Fruit fly (Drosophila melanogaster) whole organism, embryonic: ENCODE data around the gene kek4.

ENCODE experiments used
- Abd-B ChIP-seq: fragments of 200-800 bp; sonication (Bioruptor generic); optimal IDR thresholded peaks from 2 replicates; lab custom pipeline; 2018; ENCODE audit warnings: missing biosample characterization, mild to moderate bottlenecking, missing genetic modification characterization, moderate library complexity
- CG11247 ChIP-seq: fragments of 200-800 bp; sonication (Bioruptor generic); IDR thresholded peaks from 2 replicates; pipeline ENCODE4 v1.3.6; 2022; ENCODE audit warnings: missing biosample characterization, missing genetic modification characterization
- CG12219 ChIP-seq: fragments of 200-800 bp; sonication (Bioruptor generic); optimal IDR thresholded peaks from 3 replicates; lab custom pipeline; 2018; ENCODE audit warnings: missing biosample characterization, mild to moderate bottlenecking, missing genetic modification characterization
- CG12769 ChIP-seq: fragments of 200-800 bp; sonication (Bioruptor generic); optimal IDR thresholded peaks from 2 replicates; lab custom pipeline; 2019; ENCODE audit warnings: missing biosample characterization, mild to moderate bottlenecking, missing genetic modification characterization, moderate library complexity
- CG13287 ChIP-seq: fragments of 200-800 bp; sonication (Bioruptor generic); IDR thresholded peaks from 2 replicates; pipeline ENCODE4 v1.3.6; 2022; ENCODE audit warnings: missing biosample characterization, missing genetic modification characterization; ENCODE audit not compliant: partially characterized antibody
- CG14050 ChIP-seq: fragments of 200-800 bp; sonication (Bioruptor generic); IDR thresholded peaks from 3 replicates; pipeline ENCODE4 v1.3.6; 2022; ENCODE audit warnings: missing biosample characterization, missing genetic modification characterization
- CG17186 ChIP-seq: fragments of 200-800 bp; sonication (Bioruptor generic); optimal IDR thresholded peaks from 3 replicates; lab custom pipeline; 2017; ENCODE audit warnings: missing biosample characterization, missing genetic modification reagents, missing genetic modification characterization
- CG17802 ChIP-seq: fragments of 200-800 bp; sonication (Bioruptor generic); optimal IDR thresholded peaks from 2 replicates; lab custom pipeline; 2018; ENCODE audit warnings: missing biosample characterization, mild to moderate bottlenecking, missing genetic modification characterization, moderate library complexity
- CG17829 ChIP-seq: fragments of 200-800 bp; optimal IDR thresholded peaks from 2 replicates; lab custom pipeline; 2019; ENCODE audit warnings: missing biosample characterization, mild to moderate bottlenecking, missing genetic modification characterization, moderate library complexity
- CG18476 ChIP-seq: fragments of 200-800 bp; sonication (Bioruptor generic); optimal IDR thresholded peaks from 2 replicates; lab custom pipeline; 2016; ENCODE audit warnings: missing biosample characterization, mild to moderate bottlenecking, missing genetic modification characterization
- CG2875 ChIP-seq: fragments of 200-800 bp; sonication (Bioruptor generic); optimal IDR thresholded peaks from 2 replicates; lab custom pipeline; 2017; ENCODE audit warnings: missing biosample characterization, mild to moderate bottlenecking, missing genetic modification characterization, missing genetic modification reagents
- CG32772 ChIP-seq: fragments of 200-800 bp; sonication (Bioruptor generic); IDR thresholded peaks from 2 replicates; pipeline ENCODE4 v1.3.6; 2022; ENCODE audit warnings: missing biosample characterization, missing genetic modification characterization
- CG4328 ChIP-seq: fragments of 200-800 bp; sonication (Bioruptor generic); optimal IDR thresholded peaks from 3 replicates; lab custom pipeline; 2017; ENCODE audit warnings: missing biosample characterization, missing genetic modification reagents, missing genetic modification characterization
- CG4360 ChIP-seq: fragments of 200-800 bp; sonication (Bioruptor generic); IDR thresholded peaks from 2 replicates; pipeline ENCODE4 v1.3.6; 2022; ENCODE audit warnings: missing biosample characterization, missing genetic modification characterization
- CG4730 ChIP-seq: fragments of 200-800 bp; sonication (Bioruptor generic); IDR thresholded peaks from 2 replicates; pipeline ENCODE4 v1.3.6; 2022; ENCODE audit warnings: missing biosample characterization, missing genetic modification characterization
- CG8944 ChIP-seq: fragments of 200-800 bp; sonication (Bioruptor generic); optimal IDR thresholded peaks from 3 replicates; lab custom pipeline; 2016; ENCODE audit warnings: missing biosample characterization, missing genetic modification characterization
- Drgx ChIP-seq: fragments of 200-800 bp; sonication (Bioruptor generic); IDR thresholded peaks from 2 replicates; pipeline ENCODE4 v1.3.6; 2022; ENCODE audit warnings: missing biosample characterization, missing genetic modification characterization
- Fer3 ChIP-seq: fragments of 200-800 bp; sonication (Bioruptor generic); optimal IDR thresholded peaks from 2 replicates; lab custom pipeline; 2018; ENCODE audit warnings: missing biosample characterization, mild to moderate bottlenecking, missing genetic modification characterization, moderate library complexity
- HmgZ ChIP-seq: fragments of 200-800 bp; sonication (Bioruptor generic); optimal IDR thresholded peaks from 2 replicates; lab custom pipeline; 2018; ENCODE audit warnings: missing biosample characterization, mild to moderate bottlenecking, missing genetic modification characterization
- Hr78 ChIP-seq, 2 experiments: fragments of 200-800 bp in 1 of 2; fragments of >200 bp in 1 of 2; sonication (Bioruptor generic) in 1 of 2; optimal IDR thresholded peaks; 2 replicates each; lab custom pipeline; 2017 to 2019; ENCODE audit warnings: missing biosample characterization in 2 of 2, missing genetic modification characterization in 2 of 2, mild to moderate bottlenecking in 1 of 2, moderate library complexity in 1 of 2
- Sox100B ChIP-seq: fragments of 200-800 bp; sonication (Bioruptor generic); optimal IDR thresholded peaks from 3 replicates; lab custom pipeline; 2018; ENCODE audit warnings: missing biosample characterization, mild to moderate bottlenecking, missing genetic modification characterization
- Stat92E ChIP-seq, 3 experiments: fragments of >200 bp in 2 of 3; fragments of 200-800 bp in 1 of 3; sonication (Bioruptor generic) in 1 of 3; optimal IDR thresholded peaks; 2 replicates each; lab custom pipeline; 2017 to 2019; ENCODE audit warnings: missing biosample characterization in 3 of 3, missing genetic modification characterization in 3 of 3, mild to moderate bottlenecking in 1 of 3, moderate library complexity in 1 of 3
- Trl ChIP-seq, 3 experiments: fragments of >200 bp in 2 of 3; fragments of 200-800 bp in 1 of 3; sonication (Bioruptor generic) in 1 of 3; optimal IDR thresholded peaks; 2 replicates in 1 of 3; 3 replicates in 2 of 3; lab custom pipeline; 2016 to 2017; ENCODE audit warnings: missing biosample characterization in 1 of 3, missing genetic modification characterization in 1 of 3
- az2 ChIP-seq: fragments of 200-800 bp; sonication (Bioruptor generic); optimal IDR thresholded peaks from 3 replicates; lab custom pipeline; 2016; ENCODE audit warnings: missing biosample characterization, missing genetic modification characterization
- bowl ChIP-seq: fragments of 200-800 bp; sonication (Bioruptor generic); IDR thresholded peaks from 2 replicates; pipeline ENCODE4 v1.3.6; 2022; ENCODE audit warnings: missing biosample characterization, missing genetic modification characterization
- chinmo ChIP-seq: fragments of 200-800 bp; sonication (Bioruptor generic); IDR thresholded peaks from 4 replicates; pipeline ENCODE4 v1.3.6; 2022; ENCODE audit warnings: missing biosample characterization, missing genetic modification characterization; ENCODE audit not compliant: partially characterized antibody
- ci ChIP-seq: fragments of 200-800 bp; sonication (Bioruptor generic); IDR thresholded peaks from 3 replicates; pipeline ENCODE4 v1.3.6; 2022; ENCODE audit warnings: missing biosample characterization, missing genetic modification characterization
- crp ChIP-seq, 2 experiments: fragments of 200-800 bp; sonication (Bioruptor generic); optimal IDR thresholded peaks; 2 replicates in 1 of 2; 3 replicates in 1 of 2; lab custom pipeline; 2017; ENCODE audit warnings: missing biosample characterization in 2 of 2, missing genetic modification characterization in 2 of 2, mild to moderate bottlenecking in 1 of 2, moderate library complexity in 1 of 2
- dm ChIP-seq: fragments of 200-800 bp; sonication (Bioruptor generic); optimal IDR thresholded peaks from 3 replicates; lab custom pipeline; 2016; ENCODE audit warnings: missing biosample characterization, missing genetic modification characterization
- fd96Cb ChIP-seq: fragments of 200-800 bp; sonication (Bioruptor generic); optimal IDR thresholded peaks from 2 replicates; lab custom pipeline; 2018; ENCODE audit warnings: missing biosample characterization, mild to moderate bottlenecking, missing genetic modification characterization, moderate library complexity
- fru ChIP-seq: fragments of >200 bp; optimal IDR thresholded peaks from 2 replicates; lab custom pipeline; 2017
- ftz-f1 ChIP-seq: fragments of 200-800 bp; sonication (Bioruptor generic); optimal IDR thresholded peaks from 2 replicates; lab custom pipeline; 2016; ENCODE audit warnings: missing biosample characterization, missing genetic modification characterization
- jigr1 ChIP-seq: fragments of 200-800 bp; sonication (Bioruptor generic); IDR thresholded peaks from 3 replicates; pipeline ENCODE4 v1.3.6; 2022; ENCODE audit warnings: missing biosample characterization, missing genetic modification characterization
- kay ChIP-seq: fragments of 200-800 bp; sonication (Bioruptor generic); optimal IDR thresholded peaks from 2 replicates; lab custom pipeline; 2016; ENCODE audit warnings: missing biosample characterization, missing genetic modification characterization
- luna ChIP-seq: fragments of 200-800 bp; sonication (Bioruptor generic); optimal IDR thresholded peaks from 2 replicates; lab custom pipeline; 2016; ENCODE audit warnings: missing biosample characterization, missing genetic modification characterization
- nom ChIP-seq: fragments of 200-800 bp; sonication (Bioruptor generic); optimal IDR thresholded peaks from 2 replicates; lab custom pipeline; 2017; ENCODE audit warnings: missing biosample characterization, missing genetic modification characterization, mild to moderate bottlenecking, moderate library complexity, missing genetic modification reagents
- odd ChIP-seq: fragments of 200-800 bp; sonication (Bioruptor generic); optimal IDR thresholded peaks from 2 replicates; lab custom pipeline; 2017; ENCODE audit warnings: missing biosample characterization, mild to moderate bottlenecking, missing genetic modification characterization
- p53 ChIP-seq: fragments of 200-800 bp; sonication (Bioruptor generic); optimal IDR thresholded peaks from 2 replicates; lab custom pipeline; 2016; ENCODE audit warnings: missing biosample characterization, missing genetic modification characterization
- pho ChIP-seq: fragments of 200-800 bp; sonication (Bioruptor generic); optimal IDR thresholded peaks from 2 replicates; lab custom pipeline; 2016; ENCODE audit warnings: missing biosample characterization, missing genetic modification characterization
- phol ChIP-seq: fragments of 200-800 bp; sonication (Bioruptor generic); optimal IDR thresholded peaks from 3 replicates; lab custom pipeline; 2018; ENCODE audit warnings: missing biosample characterization, mild to moderate bottlenecking, missing genetic modification characterization, moderate library complexity
- schlank ChIP-seq: fragments of 200-800 bp; sonication (Bioruptor generic); optimal IDR thresholded peaks from 2 replicates; lab custom pipeline; 2018; ENCODE audit warnings: missing biosample characterization, mild to moderate bottlenecking, missing genetic modification characterization
- sqz ChIP-seq: fragments of 200-800 bp; sonication (Bioruptor generic); optimal IDR thresholded peaks from 3 replicates; lab custom pipeline; 2018; ENCODE audit warnings: missing biosample characterization, mild to moderate bottlenecking, missing genetic modification characterization
- trh ChIP-seq: fragments of 200-800 bp; sonication (Bioruptor generic); optimal IDR thresholded peaks from 2 replicates; lab custom pipeline; 2016; ENCODE audit warnings: missing biosample characterization, missing genetic modification characterization
- ttk ChIP-seq: fragments of 200-800 bp; sonication (Bioruptor generic); IDR thresholded peaks from 2 replicates; pipeline ENCODE4 v2.1.2; 2022; ENCODE audit warnings: missing biosample characterization, missing genetic modification characterization
- unc-4 ChIP-seq: fragments of 200-800 bp; sonication (Bioruptor generic); IDR thresholded peaks from 2 replicates; pipeline ENCODE4 v1.3.6; 2022; ENCODE audit warnings: missing biosample characterization, missing genetic modification characterization; ENCODE audit not compliant: partially characterized antibody
- vfl ChIP-seq: fragments of 200-800 bp; sonication (Bioruptor generic); optimal IDR thresholded peaks from 2 replicates; lab custom pipeline; 2016; ENCODE audit warnings: missing biosample characterization, missing genetic modification characterization
- vnd ChIP-seq: fragments of 200-800 bp; sonication (Bioruptor generic); IDR thresholded peaks from 3 replicates; pipeline ENCODE4 v1.3.6; 2022; ENCODE audit warnings: missing biosample characterization, missing genetic modification characterization; ENCODE audit not compliant: partially characterized antibody
- yki ChIP-seq: fragments of >200 bp; optimal IDR thresholded peaks from 3 replicates; lab custom pipeline; 2018

kek4 gene

DNA sequence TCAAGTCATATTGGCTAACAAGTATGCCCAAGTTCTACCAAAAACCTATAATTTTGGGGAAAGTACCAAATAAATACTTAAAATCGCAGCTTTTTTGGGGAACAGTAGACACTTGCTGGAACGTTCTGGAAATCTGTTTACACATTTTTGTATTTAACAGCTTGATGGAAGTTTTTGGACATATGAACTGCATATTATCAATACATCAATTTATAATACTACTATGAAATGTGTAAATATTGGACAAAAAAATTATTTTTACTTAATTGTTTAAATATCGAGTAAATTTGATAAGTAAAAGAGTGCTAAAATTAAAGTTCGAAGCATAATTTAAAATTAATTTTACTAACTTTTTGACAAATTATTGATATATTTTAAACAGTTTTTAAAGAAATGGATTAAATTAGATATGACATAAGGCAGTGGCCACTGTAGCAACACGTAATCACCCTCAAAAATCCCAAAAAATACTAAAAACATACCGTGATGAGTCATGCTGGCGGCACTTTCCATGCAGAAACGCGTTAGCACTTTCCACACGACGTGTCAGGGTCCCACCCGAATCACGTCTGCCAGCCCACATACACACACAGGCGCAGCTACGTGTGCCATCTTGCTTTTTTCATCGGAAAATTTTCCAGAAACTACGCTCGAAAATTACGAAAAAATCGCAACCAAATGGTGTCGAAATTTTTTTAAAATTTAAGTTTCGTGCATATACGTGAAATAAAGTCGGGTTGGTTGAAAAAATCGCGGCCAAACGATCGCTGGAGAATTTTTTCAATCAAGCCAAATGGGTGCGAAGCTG is 50.0 kb downstream of the kek4 start, which contains the start of gene Sirt1 (continued):
- TF ChIP-seq pho (GFP tag; lab: Kevin White, UChicago) = peak; percentile 52
- TF ChIP-seq CG14050 = 0 out of 3 replicates have a peak, but pooled peaks have one; percentile 47
- TF ChIP-seq Fer3 (tag; lab: Kevin White, UChicago) = peak; percentile 78
- no peak; the same call in 3 of the 4 replicates for TF ChIP-seq chinmo (GFP tag; lab: Robert Waterston, UW)
- TF ChIP-seq bowl (GFP tag; lab: Robert Waterston, UW) = no peak
- TF ChIP-seq az2 (GFP tag; lab: Kevin White, UChicago) = peak; percentile 92
- peak; percentile 64 for TF ChIP-seq ttk
- TF ChIP-seq CG18476 = peak; percentile 55
- peak; percentile 34 for TF ChIP-seq HmgZ (tag; lab: Kevin White, UChicago)
- peak; percentile 80 for TF ChIP-seq odd (GFP tag; lab: Kevin White, UChicago)
- peak; percentile 10 for TF ChIP-seq vfl (GFP tag; lab: Kevin White, UChicago)
- TF ChIP-seq CG13287 = no peak
- peak; percentile 58 for TF ChIP-seq CG8944
- peak; percentile 88 for TF ChIP-seq CG17829 (tag; lab: Kevin White, UChicago)
- TF ChIP-seq Abd-B (GFP tag; lab: Kevin White, UChicago) = peak; percentile 92
- TF ChIP-seq trh (GFP tag; lab: Kevin White, UChicago) = peak; percentile 57
- peak; percentile 75; the same call in 1 of the 2 replicates for TF ChIP-seq CG32772 (GFP tag; lab: Robert Waterston, UW)
- peak; percentile 67 for TF ChIP-seq CG4730
- TF ChIP-seq sqz (GFP tag; lab: Kevin White, UChicago) = no peak
- no peak for TF ChIP-seq yki (lab: Kevin White, UChicago)
- TF ChIP-seq vnd = no peak
- TF ChIP-seq luna = no peak
- peak; percentile 48; the same call in 1 of the 3 replicates for TF ChIP-seq ci
- peak; percentile 100 for TF ChIP-seq kay (GFP tag; lab: Kevin White, UChicago)
- TF ChIP-seq Stat92E (GFP tag; optimal IDR thresholded peaks at IDR 0.05; lab: Kevin White, UChicago) = peak in 1 of 3 experiments; percentile 86
- no peak for TF ChIP-seq fru
- no peak for TF ChIP-seq CG17186 (GFP tag; lab: Kevin White, UChicago)
- peak; percentile 57; the same call in 1 of the 2 replicates for TF ChIP-seq CG11247
- no peak for TF ChIP-seq dm (GFP tag; lab: Kevin White, UChicago)
- TF ChIP-seq CG12219 = peak; percentile 16
- peak; percentile 64 for TF ChIP-seq CG2875
- no peak for TF ChIP-seq Sox100B (GFP tag; lab: Kevin White, UChicago)
- no peak for TF ChIP-seq ftz-f1 (GFP tag; lab: Kevin White, UChicago)
- TF ChIP-seq phol (tag; lab: Kevin White, UChicago) = peak; percentile 87
- peak; percentile 64 for TF ChIP-seq nom (GFP tag; lab: Kevin White, UChicago)
- TF ChIP-seq CG17802 (tag; lab: Kevin White, UChicago) = no peak
- TF ChIP-seq Trl (optimal IDR thresholded peaks at IDR 0.05; lab: Kevin White, UChicago) = no peak
- TF ChIP-seq Trl (GFP tag; optimal IDR thresholded peaks at IDR 0.05; lab: Kevin White, UChicago) = peak; percentile 14
- peak; percentile 70; the same call in 1 of the 3 replicates for TF ChIP-seq jigr1 (GFP tag; lab: Robert Waterston, UW)
- peak; percentile 88 for TF ChIP-seq fd96Cb (tag; lab: Kevin White, UChicago)
- TF ChIP-seq CG4328 (GFP tag; lab: Kevin White, UChicago) = peak; percentile 74
- TF ChIP-seq CG4360 (GFP tag; lab: Robert Waterston, UW) = no peak
- TF ChIP-seq crp (GFP tag; optimal IDR thresholded peaks at IDR 0.05; lab: Kevin White, UChicago) = peak in 1 of 2 experiments; percentile 49
- TF ChIP-seq Drgx (GFP tag; lab: Robert Waterston, UW) = peak; percentile 48; the same call in 1 of the 2 replicates
- peak; percentile 14 for TF ChIP-seq CG12769 (tag; lab: Kevin White, UChicago)
- peak; percentile 41 for TF ChIP-seq schlank
- no peak for TF ChIP-seq p53 (GFP tag; lab: Kevin White, UChicago)
- TF ChIP-seq Hr78 (GFP tag; optimal IDR thresholded peaks at IDR 0.05; lab: Kevin White, UChicago) = no peak
- TF ChIP-seq unc-4 (GFP tag; lab: Robert Waterston, UW) = no peak
